Worm (Caenorhabditis elegans) whole organism, L4 larva: ENCODE measurements around the gene C05G5.5.

Experiments
- D1046.2 ChIP-seq: fragments of 200-800 bp; sonication (Bioruptor generic); IDR thresholded peaks from 2 replicates; pipeline ENCODE4 v1.3.6; 2022; ENCODE audit warnings: missing genetic modification characterization, missing compliant biosample characterization
- F26F4.8 ChIP-seq: fragments of 200-800 bp; sonication (Bioruptor generic); conservative IDR thresholded peaks from 2 replicates; pipeline ENCODE4 v1.3.6; 2022; ENCODE audit warnings: missing genetic modification characterization, missing compliant biosample characterization
- F44E2.7 ChIP-seq: fragments of 200-800 bp; sonication (Bioruptor generic); IDR thresholded peaks from 2 replicates; pipeline ENCODE4 v2.1.2; 2022; ENCODE audit warnings: missing genetic modification characterization, missing compliant biosample characterization
- T20F7.1 ChIP-seq: fragments of 200-800 bp; sonication (Bioruptor generic); optimal IDR thresholded peaks from 2 replicates; lab custom pipeline; 2018; ENCODE audit warnings: mild to moderate bottlenecking, missing genetic modification characterization, missing compliant biosample characterization
- Y105C5A.15 ChIP-seq: fragments of 200-800 bp; sonication (Bioruptor generic); IDR thresholded peaks from 2 replicates; pipeline ENCODE4 v1.3.6; 2022; ENCODE audit warnings: missing genetic modification characterization, missing compliant biosample characterization
- Y5F2A.4 ChIP-seq: fragments of 200-800 bp; sonication (Bioruptor generic); optimal IDR thresholded peaks from 2 replicates; lab custom pipeline; 2018; ENCODE audit warnings: mild to moderate bottlenecking, missing genetic modification characterization, missing compliant biosample characterization
- ZK337.2 ChIP-seq: fragments of 200-800 bp; sonication (Bioruptor generic); IDR thresholded peaks from 2 replicates; pipeline ENCODE4 v1.3.6; 2022; ENCODE audit warnings: missing genetic modification reagents, missing genetic modification characterization, missing compliant biosample characterization
- ZK546.5 ChIP-seq, 2 experiments: sonication (generic microtip); optimal IDR thresholded peaks; 2 replicates each; lab custom pipeline; 2017; ENCODE audit warnings: missing biosample characterization in 2 of 2, missing genetic modification characterization in 2 of 2
- aha-1 ChIP-seq: fragments of 150-350 bp; peaks from one replicate; lab custom pipeline; 2014; ENCODE audit warnings: missing biosample characterization, missing genetic modification characterization
- aly-2 ChIP-seq: sonication (generic microtip); optimal IDR thresholded peaks from 2 replicates; lab custom pipeline; 2018; ENCODE audit warnings: missing biosample characterization, missing genetic modification characterization
- attf-4 ChIP-seq: sonication (generic microtip); optimal IDR thresholded peaks from 3 replicates; lab custom pipeline; 2017; ENCODE audit warnings: missing biosample characterization, missing genetic modification characterization
- ceh-20 ChIP-seq: fragments of 200-800 bp; sonication (Bioruptor generic); IDR thresholded peaks from 2 replicates; pipeline ENCODE4 v1.3.6; 2022; ENCODE audit warnings: missing genetic modification reagents, missing genetic modification characterization, missing compliant biosample characterization
- ceh-28 ChIP-seq: fragments of 150-350 bp; optimal IDR thresholded peaks from 2 replicates; lab custom pipeline; 2014; ENCODE audit warnings: missing biosample characterization, missing genetic modification reagents, missing genetic modification characterization
- ceh-44 ChIP-seq: fragments of 200-800 bp; sonication (Bioruptor generic); IDR thresholded peaks from 2 replicates; pipeline ENCODE4 v1.3.6; 2022; ENCODE audit warnings: missing genetic modification reagents, missing genetic modification characterization, missing compliant biosample characterization
- ces-1 ChIP-seq: fragments of 150-350 bp; sonication (generic microtip); optimal IDR thresholded peaks from 4 replicates; lab custom pipeline; 2014; ENCODE audit warnings: missing biosample characterization, missing genetic modification reagents, missing genetic modification characterization
- daf-19 ChIP-seq: fragments of 200-800 bp; sonication (Bioruptor generic); conservative IDR thresholded peaks from 2 replicates; pipeline ENCODE4 v1.3.6; 2022; ENCODE audit warnings: missing genetic modification characterization, missing compliant biosample characterization
- daf-8 ChIP-seq: fragments of 200-800 bp; sonication (Bioruptor generic); IDR thresholded peaks from 2 replicates; pipeline ENCODE4 v1.3.6; 2022; ENCODE audit warnings: missing genetic modification characterization, missing compliant biosample characterization
- dmd-8 ChIP-seq: fragments of 200-800 bp; sonication (Bioruptor generic); IDR thresholded peaks from 2 replicates; pipeline ENCODE4 v1.3.6; 2022; ENCODE audit warnings: missing genetic modification characterization, missing compliant biosample characterization
- dmd-9 ChIP-seq: fragments of 200-800 bp; sonication (Bioruptor generic); IDR thresholded peaks from 2 replicates; pipeline ENCODE4 v1.3.6; 2022; ENCODE audit warnings: missing genetic modification reagents, missing genetic modification characterization, missing compliant biosample characterization
- dpl-1 ChIP-seq: fragments of 150-350 bp; optimal IDR thresholded peaks from 2 replicates; lab custom pipeline; 2014; ENCODE audit warnings: missing biosample characterization, missing genetic modification reagents, missing genetic modification characterization
- gei-8 ChIP-seq: fragments of 200-800 bp; sonication (Bioruptor generic); optimal IDR thresholded peaks from 2 replicates; lab custom pipeline; 2018; ENCODE audit warnings: mild to moderate bottlenecking, missing genetic modification characterization, missing compliant biosample characterization
- hif-1 ChIP-seq, 2 experiments: sonication (generic microtip); optimal IDR thresholded peaks; 2 replicates each; lab custom pipeline; 2016 to 2017; ENCODE audit warnings: missing compliant biosample characterization in 2 of 2, missing genetic modification characterization in 2 of 2, missing genetic modification reagents in 2 of 2, missing genotype in 2 of 2, mild to moderate bottlenecking in 1 of 2
- hlh-11 ChIP-seq: fragments of 200-800 bp; sonication (Bioruptor generic); optimal IDR thresholded peaks from 2 replicates; lab custom pipeline; 2018; ENCODE audit warnings: mild to moderate bottlenecking, missing genetic modification characterization, missing compliant biosample characterization
- hlh-30 ChIP-seq: sonication (generic microtip); optimal IDR thresholded peaks from 2 replicates; lab custom pipeline; 2017; ENCODE audit warnings: antibody characterized with exemption, mild to moderate bottlenecking, missing genetic modification characterization, missing compliant biosample characterization; ENCODE audit not compliant: insufficient read depth
- lin-15B ChIP-seq: fragments of 150-350 bp; sonication (generic microtip); optimal IDR thresholded peaks from 3 replicates; lab custom pipeline; 2014; ENCODE audit warnings: missing biosample characterization, missing genetic modification characterization
- lin-38 ChIP-seq: fragments of 200-800 bp; sonication (Bioruptor generic); IDR thresholded peaks from 2 replicates; pipeline ENCODE4 v1.3.6; 2022; ENCODE audit warnings: missing genetic modification reagents, missing genetic modification characterization, missing compliant biosample characterization
- lin-39 ChIP-seq: fragments of 150-350 bp; optimal IDR thresholded peaks from 2 replicates; lab custom pipeline; 2014; ENCODE audit warnings: missing biosample characterization, missing genetic modification reagents, missing genetic modification characterization
- lir-3 ChIP-seq: sonication (generic microtip); optimal IDR thresholded peaks from 2 replicates; lab custom pipeline; 2016; ENCODE audit warnings: mild to moderate bottlenecking, missing genetic modification characterization, missing compliant biosample characterization
- madf-9 ChIP-seq: fragments of 200-800 bp; sonication (Bioruptor generic); conservative IDR thresholded peaks from 2 replicates; pipeline ENCODE4 v1.3.6; 2022; ENCODE audit warnings: missing genetic modification reagents, missing genetic modification characterization, missing compliant biosample characterization
- mdl-1 ChIP-seq, 2 experiments: fragments of 150-350 bp in 1 of 2; sonication (generic microtip) in 1 of 2; optimal IDR thresholded peaks; 2 replicates each; lab custom pipeline; 2014 to 2017; ENCODE audit warnings: missing biosample characterization in 2 of 2, missing genetic modification characterization in 2 of 2
- mep-1 ChIP-seq: fragments of 150-350 bp; sonication (generic microtip); optimal IDR thresholded peaks from 3 replicates; lab custom pipeline; 2014; ENCODE audit warnings: missing biosample characterization, missing genetic modification characterization
- nhr-10 ChIP-seq: fragments of 150-350 bp; optimal IDR thresholded peaks from 2 replicates; lab custom pipeline; 2014; ENCODE audit warnings: missing biosample characterization, missing genetic modification characterization
- nhr-102 ChIP-seq: sonication (generic microtip); optimal IDR thresholded peaks from 2 replicates; lab custom pipeline; 2016; ENCODE audit warnings: mild to moderate bottlenecking, missing genetic modification characterization, moderate library complexity, missing compliant biosample characterization
- nhr-11 ChIP-seq: fragments of 150-350 bp; optimal IDR thresholded peaks from 2 replicates; lab custom pipeline; 2014; ENCODE audit warnings: missing biosample characterization, missing genetic modification characterization
- nhr-28 ChIP-seq: fragments of 150-350 bp; optimal IDR thresholded peaks from 2 replicates; lab custom pipeline; 2014; ENCODE audit warnings: missing biosample characterization, missing genetic modification characterization
- nhr-6 ChIP-seq: fragments of 150-350 bp; optimal IDR thresholded peaks from 2 replicates; lab custom pipeline; 2014; ENCODE audit warnings: missing biosample characterization, missing genetic modification characterization
- nhr-77 ChIP-seq: fragments of 150-350 bp; optimal IDR thresholded peaks from 2 replicates; lab custom pipeline; 2014; ENCODE audit warnings: missing biosample characterization, missing genetic modification characterization
- pha-4 ChIP-seq, 2 experiments: fragments of 150-350 bp in 1 of 2; fragments of 200-800 bp in 1 of 2; sonication (Bioruptor generic) in 1 of 2; IDR thresholded peaks in 1 of 2; optimal IDR thresholded peaks in 1 of 2; 2 replicates each; pipeline versions ENCODE4 v1.3.6 to Lab custom; 2014 to 2022; ENCODE audit warnings: missing genetic modification characterization in 2 of 2, missing genetic modification reagents in 2 of 2, missing biosample characterization in 1 of 2, missing compliant biosample characterization in 1 of 2
- pqm-1 ChIP-seq: sonication (generic microtip); optimal IDR thresholded peaks from 2 replicates; lab custom pipeline; 2017; ENCODE audit warnings: missing biosample characterization, missing genetic modification characterization
- rbr-2 ChIP-seq: sonication (generic microtip); optimal IDR thresholded peaks from 2 replicates; lab custom pipeline; 2016; ENCODE audit warnings: missing genotype, missing genetic modification characterization, missing compliant biosample characterization
- saeg-2 ChIP-seq: fragments of 200-800 bp; sonication (Bioruptor generic); IDR thresholded peaks from 2 replicates; pipeline ENCODE4 v1.3.6; 2022; ENCODE audit warnings: missing genetic modification reagents, missing genetic modification characterization, missing compliant biosample characterization
- sdz-12 ChIP-seq: fragments of 200-800 bp; sonication (Bioruptor generic); optimal IDR thresholded peaks from 2 replicates; lab custom pipeline; 2018; ENCODE audit warnings: mild to moderate bottlenecking, missing genetic modification characterization, missing compliant biosample characterization
- skn-1 ChIP-seq: fragments of 150-350 bp; optimal IDR thresholded peaks from 2 replicates; lab custom pipeline; 2014; ENCODE audit warnings: missing biosample characterization, missing genetic modification characterization
- unc-130 ChIP-seq: sonication (generic microtip); optimal IDR thresholded peaks from 2 replicates; lab custom pipeline; 2016; ENCODE audit warnings: missing genetic modification reagents, missing genetic modification characterization, missing compliant biosample characterization
- vab-7 ChIP-seq: fragments of 200-800 bp; sonication (Bioruptor generic); IDR thresholded peaks from 2 replicates; pipeline ENCODE4 v1.3.6; 2022; ENCODE audit warnings: missing genetic modification reagents, missing genetic modification characterization, missing compliant biosample characterization
- zfp-2 ChIP-seq: sonication (generic microtip); optimal IDR thresholded peaks from 2 replicates; lab custom pipeline; 2016; ENCODE audit warnings: mild to moderate bottlenecking, missing genetic modification characterization, missing compliant biosample characterization

C05G5.5 gene

ce11 chrX:14753514-14754076 is 7.3 kb downstream of the C05G5.5 start, which contains the start of gene sucl-1 (continued):
- no peak for TF ChIP-seq ces-1 (GFP tag; lab: Kevin White, UChicago)
- TF ChIP-seq lin-39 (tag; lab: Kevin White, UChicago) = no peak
- TF ChIP-seq nhr-11 (tag; lab: Kevin White, UChicago) = peak; percentile 86
- peak; percentile 35; the same call in 1 of the 2 replicates for TF ChIP-seq vab-7 (GFP tag; lab: Robert Waterston, UW)
- no peak for TF ChIP-seq Y5F2A.4 (GFP tag; lab: Kevin White, UChicago)
- peak; percentile 96 for TF ChIP-seq mep-1 (tag; lab: Kevin White, UChicago)
- no peak for TF ChIP-seq dmd-9
- peak; percentile 21 for TF ChIP-seq ceh-28 (tag; lab: Kevin White, UChicago)
- peak; percentile 60 for TF ChIP-seq lin-38
- TF ChIP-seq nhr-6 (tag; lab: Kevin White, UChicago) = peak; percentile 95
- TF ChIP-seq attf-4 (tag; lab: Kevin White, UChicago) = no peak
- TF ChIP-seq nhr-28 = peak; percentile 90
- TF ChIP-seq ceh-44 (GFP tag; lab: Robert Waterston, UW) = no peak
- TF ChIP-seq F26F4.8 (GFP tag; lab: Robert Waterston, UW) = no peak
- no peak for TF ChIP-seq aly-2 (tag; lab: Kevin White, UChicago)

ce11 chrX:14751911-14752310 is 9.0 kb downstream of the C05G5.5 start, which contains the start of gene C05G5.3:
C05G5.3 (minus strand) TSS chrX:14752011.
- TF ChIP-seq unc-130 (no peak), hlh-30 (no peak), aha-1 (no peak), mdl-1 (tag; optimal IDR thresholded peaks at IDR 0.05; lab: Kevin White, UChicago) (no peak), ceh-28 (tag; lab: Kevin White, UChicago) (no peak), ceh-20 (GFP tag; lab: Robert Waterston, UW) (no peak), lin-15B (tag; lab: Kevin White, UChicago) (no peak), skn-1 (tag; lab: Kevin White, UChicago) (no peak), lir-3 (tag; lab: Kevin White, UChicago) (no peak), daf-19 (no peak), ZK546.5 (tag; optimal IDR thresholded peaks at IDR 0.05; lab: Kevin White, UChicago) (no peak), nhr-10 (tag; lab: Kevin White, UChicago) (no peak), rbr-2 (tag; lab: Kevin White, UChicago) (no peak), madf-9 (GFP tag; lab: Robert Waterston, UW) (no peak), ZK337.2 (no peak), hlh-11 (no peak)
- TF ChIP-seq, all 104 proteins: peak for 0

- no peak for TF ChIP-seq D1046.2 (GFP tag; lab: Robert Waterston, UW)
- peak; percentile 83 for TF ChIP-seq T20F7.1
- TF ChIP-seq saeg-2 (GFP tag; lab: Robert Waterston, UW) = peak; percentile 76; the same call in 1 of the 2 replicates
- TF ChIP-seq aha-1 = peak; percentile 48
- no peak for TF ChIP-seq unc-130
- TF ChIP-seq Y5F2A.4 (GFP tag; lab: Kevin White, UChicago) = no peak
- TF ChIP-seq F44E2.7 (GFP tag; lab: Robert Waterston, UW) = no peak
- TF ChIP-seq zfp-2 = no peak
- TF ChIP-seq aly-2 (tag; lab: Kevin White, UChicago) = no peak
- no peak for TF ChIP-seq ceh-44 (GFP tag; lab: Robert Waterston, UW)
- peak; percentile 84 for TF ChIP-seq nhr-102 (tag; lab: Kevin White, UChicago)
- TF ChIP-seq nhr-77 (tag; lab: Kevin White, UChicago) = peak; percentile 97
- peak in 1 of 2 experiments; percentile 75 for TF ChIP-seq hif-1 (tag; optimal IDR thresholded peaks at IDR 0.05; lab: Kevin White, UChicago)
- TF ChIP-seq daf-8 (GFP tag; lab: Robert Waterston, UW) = no peak
- TF ChIP-seq skn-1 (tag; lab: Kevin White, UChicago) = no peak
- no peak for TF ChIP-seq dmd-9
- TF ChIP-seq daf-19 = no peak
- no peak for TF ChIP-seq Y105C5A.15 (GFP tag; lab: Robert Waterston, UW)
- peak; percentile 69 for TF ChIP-seq ceh-20 (GFP tag; lab: Robert Waterston, UW)
- TF ChIP-seq vab-7 (GFP tag; lab: Robert Waterston, UW) = peak; percentile 66
- TF ChIP-seq gei-8 (GFP tag; lab: Kevin White, UChicago) = no peak
- TF ChIP-seq dpl-1 = peak; percentile 77
- no peak for TF ChIP-seq sdz-12 (GFP tag; lab: Kevin White, UChicago)
- no peak for TF ChIP-seq dmd-8 (GFP tag; lab: Robert Waterston, UW)
- peak; percentile 95 for TF ChIP-seq pqm-1
- TF ChIP-seq ces-1 (GFP tag; lab: Kevin White, UChicago) = no peak
- peak; percentile 81 for TF ChIP-seq pha-4 (GFP tag; IDR thresholded peaks at IDR 0.05; lab: Robert Waterston, UW)
- peak; percentile 81 for TF ChIP-seq pha-4 (tag; optimal IDR thresholded peaks at IDR 0.05; lab: Kevin White, UChicago)
- TF ChIP-seq nhr-10 (tag; lab: Kevin White, UChicago) = no peak
These were observed 14.0 kb downstream of the C05G5.5 start, which contains the start of gene C05G5.2 for ce11 chrX:14746948-14747347. C05G5.2 (plus strand) TSS chrX:14747303.
